Fruit fly (Drosophila melanogaster): ENCODE data around the gene toc.

Gene toc

DNA sequence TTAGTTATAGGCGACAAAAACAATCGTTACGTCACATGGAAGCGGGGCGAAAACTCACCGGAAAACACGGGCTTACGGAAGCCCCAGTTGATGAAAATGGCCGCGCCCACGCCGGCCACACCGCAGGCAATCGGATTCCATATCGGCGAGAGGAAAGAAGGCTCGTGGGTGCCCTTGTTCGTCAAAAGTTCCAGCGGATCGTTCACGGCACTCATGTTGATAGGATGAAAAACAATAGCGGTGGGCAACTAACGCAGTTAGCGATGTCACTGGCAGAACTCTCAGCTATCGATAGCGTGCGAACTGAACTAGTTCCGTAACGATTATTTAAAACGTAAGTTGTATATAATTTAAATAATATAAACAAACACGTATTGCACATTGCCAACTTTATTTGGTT lies 884 bp upstream of the toc start, which contains the start of gene ND-B14.5B (continued):
- TF ChIP-seq CG6254 (GFP tag; optimal IDR thresholded peaks at IDR 0.05) (no peak), CG3726 (GFP tag; IDR thresholded peaks at IDR 0.05) (no peak), CG1647 (GFP tag; optimal IDR thresholded peaks at IDR 0.05) (no peak), CG15073 (GFP tag; optimal IDR thresholded peaks at IDR 0.05) (no peak), pros (GFP tag; optimal IDR thresholded peaks at IDR 0.05) (no peak), h (optimal IDR thresholded peaks at IDR 0.05) (no peak), ken (GFP tag; IDR thresholded peaks at IDR 0.05) (no peak), fd96Cb (tag; optimal IDR thresholded peaks at IDR 0.05) (no peak), CG34224 (GFP tag; IDR thresholded peaks at IDR 0.05; ENCODE audit: partially characterized antibody) (peak; percentile 72), CG9727 (GFP tag; optimal IDR thresholded peaks at IDR 0.05) (no peak), HLH4C (GFP tag; IDR thresholded peaks at IDR 0.05; ENCODE audit: partially characterized antibody) (peak; percentile 63; the same call in 2 of the 3 replicates), Doc3 (GFP tag; IDR thresholded peaks at IDR 0.05; ENCODE audit: partially characterized antibody) (peak; percentile 66; the same call in 2 of the 3 replicates), CG2120 (GFP tag; optimal IDR thresholded peaks at IDR 0.05) (no peak), psq (GFP tag; optimal IDR thresholded peaks at IDR 0.05) (no peak), CG16813 (GFP tag; IDR thresholded peaks at IDR 0.05; ENCODE audit: partially characterized antibody) (peak; percentile 71), knrl (GFP tag; IDR thresholded peaks at IDR 0.05; ENCODE audit: partially characterized antibody) (peak; percentile 73), yki (optimal IDR thresholded peaks at IDR 0.05) (no peak), CG11560 (tag; IDR thresholded peaks at IDR 0.05) (no peak), sna (GFP tag; IDR thresholded peaks at IDR 0.05; ENCODE audit: partially characterized antibody) (peak; percentile 36), Atf-2 (GFP tag; optimal IDR thresholded peaks at IDR 0.05) (no peak), CkIIα-i1 (GFP tag; IDR thresholded peaks at IDR 0.05) (no peak), pnt (GFP tag; optimal IDR thresholded peaks at IDR 0.05) (no peak), Chrac-16 (GFP tag; optimal IDR thresholded peaks at IDR 0.05) (no peak), CG11723 (GFP tag; optimal IDR thresholded peaks at IDR 0.05) (no peak), ranshi (GFP tag; IDR thresholded peaks at IDR 0.05) (no peak), abd-A (tag; optimal IDR thresholded peaks at IDR 0.05) (no peak), CG2202 (tag; optimal IDR thresholded peaks at IDR 0.05) (no peak), CG3281 (GFP tag; optimal IDR thresholded peaks at IDR 0.05) (no peak), CG8089 (GFP tag; optimal IDR thresholded peaks at IDR 0.05) (no peak), CG1602 (GFP tag; optimal IDR thresholded peaks at IDR 0.05) (no peak), BtbVII (GFP tag; optimal IDR thresholded peaks at IDR 0.05) (no peak), CG11093 (GFP tag; IDR thresholded peaks at IDR 0.05) (no peak), nerfin-2 (GFP tag; IDR thresholded peaks at IDR 0.05; ENCODE audit: partially characterized antibody) (peak; percentile 49; the same call in 1 of the 2 replicates), vvl (GFP tag; IDR thresholded peaks at IDR 0.05) (peak; percentile 75), zfh2 (GFP tag; optimal IDR thresholded peaks at IDR 0.05) (no peak), sima (GFP tag; optimal IDR thresholded peaks at IDR 0.05) (no peak), CG3847 (GFP tag; IDR thresholded peaks at IDR 0.05) (no peak), Myb (GFP tag; optimal IDR thresholded peaks at IDR 0.05) (peak; percentile 90), prd (optimal IDR thresholded peaks at IDR 0.05) (no peak), prd (GFP tag; IDR thresholded peaks at IDR 0.05) (no peak), Xbp1 (GFP tag; optimal IDR thresholded peaks at IDR 0.05) (no peak), fru (optimal IDR thresholded peaks at IDR 0.05) (no peak), CG17385 (GFP tag; optimal IDR thresholded peaks at IDR 0.05) (no peak), seq (GFP tag; IDR thresholded peaks at IDR 0.05) (no peak), CG14860 (GFP tag; IDR thresholded peaks at IDR 0.05; ENCODE audit: partially characterized antibody) (peak; percentile 61), en (GFP tag; optimal IDR thresholded peaks at IDR 0.05) (no peak), CG8478 (optimal IDR thresholded peaks at IDR 0.05) (no peak), CG2116 (GFP tag; optimal IDR thresholded peaks at IDR 0.05) (no peak)
